Fruit fly (Drosophila melanogaster) whole organism, embryonic: ENCODE data around the gene CG32801.

Source experiments
- Abd-B ChIP-seq: fragments of 200-800 bp; sonication (Bioruptor generic); optimal IDR thresholded peaks from 2 replicates; lab custom pipeline; 2018; ENCODE audit warnings: missing biosample characterization, mild to moderate bottlenecking, missing genetic modification characterization, moderate library complexity
- B-H2 ChIP-seq: fragments of 200-800 bp; sonication (Bioruptor generic); optimal IDR thresholded peaks from 2 replicates; lab custom pipeline; 2018; ENCODE audit warnings: missing biosample characterization, mild to moderate bottlenecking, missing genetic modification characterization
- CG10321 ChIP-seq: fragments of 200-800 bp; sonication (Bioruptor generic); IDR thresholded peaks from 2 replicates; pipeline ENCODE4 v1.3.6; 2022; ENCODE audit warnings: missing biosample characterization, missing genetic modification characterization
- CG10543 ChIP-seq: fragments of 200-800 bp; sonication (Bioruptor generic); optimal IDR thresholded peaks from 3 replicates; lab custom pipeline; 2017; ENCODE audit warnings: missing biosample characterization, mild to moderate bottlenecking, missing genetic modification characterization, moderate library complexity
- CG11093 ChIP-seq: fragments of 200-800 bp; sonication (Bioruptor generic); IDR thresholded peaks from 3 replicates; pipeline ENCODE4 v1.3.6; 2022; ENCODE audit warnings: missing biosample characterization, missing genetic modification characterization
- CG11398 ChIP-seq: fragments of 200-800 bp; sonication (Bioruptor generic); optimal IDR thresholded peaks from 2 replicates; lab custom pipeline; 2016; ENCODE audit warnings: missing biosample characterization, missing genetic modification characterization
- CG12659 ChIP-seq: fragments of 200-800 bp; sonication (Bioruptor generic); optimal IDR thresholded peaks from 3 replicates; lab custom pipeline; 2017; ENCODE audit warnings: mild to moderate bottlenecking, missing biosample characterization, missing genetic modification reagents, missing genetic modification characterization
- CG13296 ChIP-seq: fragments of 200-800 bp; sonication (Bioruptor generic); optimal IDR thresholded peaks from 3 replicates; lab custom pipeline; 2018; ENCODE audit warnings: missing biosample characterization, mild to moderate bottlenecking, missing genetic modification characterization
- CG13775 ChIP-seq: fragments of 200-800 bp; sonication (Bioruptor generic); optimal IDR thresholded peaks from 3 replicates; lab custom pipeline; 2017; ENCODE audit warnings: missing biosample characterization, mild to moderate bottlenecking, missing genetic modification characterization
- CG14667 ChIP-seq: fragments of 200-800 bp; sonication (Bioruptor generic); IDR thresholded peaks from 2 replicates; pipeline ENCODE4 v1.3.6; 2022; ENCODE audit warnings: missing biosample characterization, missing genetic modification characterization
- CG14710 ChIP-seq: fragments of 200-800 bp; sonication (Bioruptor generic); optimal IDR thresholded peaks from 3 replicates; lab custom pipeline; 2019; ENCODE audit warnings: missing biosample characterization, mild to moderate bottlenecking, missing genetic modification characterization, moderate library complexity
- CG1529 ChIP-seq: fragments of 200-800 bp; sonication (Bioruptor generic); optimal IDR thresholded peaks from 3 replicates; lab custom pipeline; 2018; ENCODE audit warnings: missing biosample characterization, missing genetic modification characterization
- CG15514 ChIP-seq: fragments of 200-800 bp; sonication (Bioruptor generic); optimal IDR thresholded peaks from 3 replicates; lab custom pipeline; 2017; ENCODE audit warnings: missing biosample characterization, missing genetic modification characterization, mild to moderate bottlenecking, moderate library complexity, missing genetic modification reagents
- CG15696 ChIP-seq: fragments of 200-800 bp; sonication (Bioruptor generic); optimal IDR thresholded peaks from 2 replicates; lab custom pipeline; 2019; ENCODE audit warnings: missing biosample characterization, mild to moderate bottlenecking, missing genetic modification characterization, moderate library complexity
- CG17385 ChIP-seq: fragments of 200-800 bp; sonication (Bioruptor generic); optimal IDR thresholded peaks from 3 replicates; lab custom pipeline; 2018; ENCODE audit warnings: missing biosample characterization, mild to moderate bottlenecking, missing genetic modification characterization
- CG18262 ChIP-seq: fragments of 200-800 bp; optimal IDR thresholded peaks from 3 replicates; lab custom pipeline; 2019; ENCODE audit warnings: missing biosample characterization, mild to moderate bottlenecking, missing genetic modification characterization, moderate library complexity
- CG1832 ChIP-seq: fragments of 200-800 bp; sonication (Bioruptor generic); optimal IDR thresholded peaks from 2 replicates; lab custom pipeline; 2017; ENCODE audit warnings: missing biosample characterization, mild to moderate bottlenecking, missing genetic modification characterization, inconsistent platforms
- CG18619 ChIP-seq: fragments of 200-800 bp; sonication (Bioruptor generic); optimal IDR thresholded peaks from 3 replicates; lab custom pipeline; 2017; ENCODE audit warnings: missing biosample characterization, mild to moderate bottlenecking, missing genetic modification characterization
- CG30020 ChIP-seq: fragments of 200-800 bp; optimal IDR thresholded peaks from 2 replicates; lab custom pipeline; 2019; ENCODE audit warnings: missing biosample characterization, mild to moderate bottlenecking, missing genetic modification characterization, moderate library complexity
- CG32532 ChIP-seq: fragments of 200-800 bp; sonication (Bioruptor generic); IDR thresholded peaks from 2 replicates; pipeline ENCODE4 v1.3.6; 2022; ENCODE audit warnings: missing biosample characterization, missing genetic modification characterization
- CG3995 ChIP-seq: fragments of 200-800 bp; sonication (Bioruptor generic); optimal IDR thresholded peaks from 3 replicates; lab custom pipeline; 2016; ENCODE audit warnings: missing biosample characterization, missing genetic modification characterization
- CG4707 ChIP-seq: fragments of 200-800 bp; sonication (Bioruptor generic); optimal IDR thresholded peaks from 2 replicates; lab custom pipeline; 2018; ENCODE audit warnings: missing biosample characterization, mild to moderate bottlenecking, missing genetic modification characterization, moderate library complexity
- CG7786 ChIP-seq: fragments of 200-800 bp; sonication (Bioruptor generic); optimal IDR thresholded peaks from 2 replicates; lab custom pipeline; 2016; ENCODE audit warnings: missing biosample characterization, missing genetic modification characterization
- CHES-1-like ChIP-seq: fragments of 200-800 bp; sonication (Bioruptor generic); optimal IDR thresholded peaks from 2 replicates; lab custom pipeline; 2016; ENCODE audit warnings: missing biosample characterization, missing genetic modification characterization
- Dbx ChIP-seq: fragments of 200-800 bp; sonication (Bioruptor generic); IDR thresholded peaks from 3 replicates; pipeline ENCODE4 v1.3.6; 2022; ENCODE audit warnings: missing biosample characterization, missing genetic modification characterization
- Dll ChIP-seq: fragments of 200-800 bp; sonication (Bioruptor generic); IDR thresholded peaks from 4 replicates; pipeline ENCODE4 v1.3.6; 2022; ENCODE audit warnings: missing biosample characterization, missing genetic modification characterization; ENCODE audit not compliant: partially characterized antibody
- Dref ChIP-seq: fragments of 200-800 bp; sonication (Bioruptor generic); IDR thresholded peaks from 2 replicates; pipeline ENCODE4 v1.3.6; 2022; ENCODE audit warnings: missing biosample characterization, missing genetic modification characterization
- Ets65A ChIP-seq: fragments of 200-800 bp; sonication (Bioruptor generic); peaks from one replicate; lab custom pipeline; 2016; ENCODE audit warnings: missing biosample characterization, missing genetic modification characterization
- H15 ChIP-seq: fragments of 200-800 bp; sonication (Bioruptor generic); IDR thresholded peaks from 3 replicates; pipeline ENCODE4 v1.3.6; 2022; ENCODE audit warnings: missing biosample characterization, missing genetic modification characterization
- H2.0 ChIP-seq: fragments of 200-800 bp; sonication (Bioruptor generic); IDR thresholded peaks from 2 replicates; pipeline ENCODE4 v1.3.6; 2022; ENCODE audit warnings: missing biosample characterization, missing genetic modification characterization
- HLH4C ChIP-seq: fragments of 200-800 bp; sonication (Bioruptor generic); IDR thresholded peaks from 3 replicates; pipeline ENCODE4 v1.3.6; 2022; ENCODE audit warnings: missing biosample characterization, missing genetic modification characterization; ENCODE audit not compliant: partially characterized antibody
- HLH54F ChIP-seq: fragments of 200-800 bp; sonication (Bioruptor generic); optimal IDR thresholded peaks from 3 replicates; lab custom pipeline; 2016; ENCODE audit warnings: missing biosample characterization, missing genetic modification characterization
- Meics ChIP-seq: fragments of 200-800 bp; sonication (Bioruptor generic); optimal IDR thresholded peaks from 2 replicates; lab custom pipeline; 2017; ENCODE audit warnings: missing biosample characterization, mild to moderate bottlenecking, missing genetic modification characterization
- Optix ChIP-seq: fragments of 200-800 bp; sonication (Bioruptor generic); IDR thresholded peaks from 3 replicates; pipeline ENCODE4 v1.3.6; 2022; ENCODE audit warnings: missing biosample characterization, missing genetic modification characterization
- Ptx1 ChIP-seq: fragments of 200-800 bp; sonication (Bioruptor generic); IDR thresholded peaks from 2 replicates; pipeline ENCODE4 v1.3.6; 2022; ENCODE audit warnings: missing biosample characterization, missing genetic modification characterization
- TFAM ChIP-seq: fragments of 200-800 bp; sonication (Bioruptor generic); optimal IDR thresholded peaks from 2 replicates; lab custom pipeline; 2017; ENCODE audit warnings: missing biosample characterization, missing genetic modification characterization, inconsistent platforms
- btn ChIP-seq: fragments of 200-800 bp; sonication (Bioruptor generic); optimal IDR thresholded peaks from 2 replicates; lab custom pipeline; 2016; ENCODE audit warnings: missing biosample characterization, missing genetic modification characterization
- crp ChIP-seq, 2 experiments: fragments of 200-800 bp; sonication (Bioruptor generic); optimal IDR thresholded peaks; 2 replicates in 1 of 2; 3 replicates in 1 of 2; lab custom pipeline; 2017; ENCODE audit warnings: missing biosample characterization in 2 of 2, missing genetic modification characterization in 2 of 2, mild to moderate bottlenecking in 1 of 2, moderate library complexity in 1 of 2
- dan ChIP-seq: fragments of 200-800 bp; sonication (Bioruptor generic); IDR thresholded peaks from 2 replicates; pipeline ENCODE4 v1.3.6; 2022; ENCODE audit warnings: missing biosample characterization, missing genetic modification characterization
- fd64A ChIP-seq: fragments of 200-800 bp; sonication (Bioruptor generic); optimal IDR thresholded peaks from 3 replicates; lab custom pipeline; 2018; ENCODE audit warnings: missing biosample characterization, mild to moderate bottlenecking, missing genetic modification characterization
- her ChIP-seq: fragments of 200-800 bp; sonication (Bioruptor generic); optimal IDR thresholded peaks from 2 replicates; lab custom pipeline; 2016; ENCODE audit warnings: missing biosample characterization, missing genetic modification characterization
- jumu ChIP-seq: fragments of 200-800 bp; sonication (Bioruptor generic); optimal IDR thresholded peaks from 3 replicates; lab custom pipeline; 2016; ENCODE audit warnings: missing biosample characterization, missing genetic modification characterization
- mld ChIP-seq: fragments of 200-800 bp; sonication (Bioruptor generic); IDR thresholded peaks from 3 replicates; pipeline ENCODE4 v1.3.6; 2022; ENCODE audit warnings: missing biosample characterization, missing genetic modification characterization; ENCODE audit not compliant: partially characterized antibody
- pb ChIP-seq: fragments of 200-800 bp; sonication (Bioruptor generic); optimal IDR thresholded peaks from 3 replicates; lab custom pipeline; 2016; ENCODE audit warnings: missing biosample characterization, missing genetic modification characterization
- schlank ChIP-seq: fragments of 200-800 bp; sonication (Bioruptor generic); optimal IDR thresholded peaks from 2 replicates; lab custom pipeline; 2018; ENCODE audit warnings: missing biosample characterization, mild to moderate bottlenecking, missing genetic modification characterization
- sna ChIP-seq: fragments of 200-800 bp; sonication (Bioruptor generic); IDR thresholded peaks from 2 replicates; pipeline ENCODE4 v1.3.6; 2022; ENCODE audit warnings: missing biosample characterization, missing genetic modification characterization; ENCODE audit not compliant: partially characterized antibody
- tna ChIP-seq: fragments of 200-800 bp; sonication (Bioruptor generic); IDR thresholded peaks from 2 replicates; pipeline ENCODE4 v1.3.6; 2022; ENCODE audit warnings: missing biosample characterization, missing genetic modification characterization; ENCODE audit not compliant: partially characterized antibody
- tup ChIP-seq: fragments of 200-800 bp; sonication (Bioruptor generic); optimal IDR thresholded peaks from 2 replicates; lab custom pipeline; 2016; ENCODE audit warnings: missing biosample characterization, mild to moderate bottlenecking, missing genetic modification characterization, moderate library complexity
- wek ChIP-seq: fragments of 200-800 bp; sonication (Bioruptor generic); optimal IDR thresholded peaks from 3 replicates; lab custom pipeline; 2018; ENCODE audit warnings: missing biosample characterization, mild to moderate bottlenecking, missing genetic modification characterization, moderate library complexity
- zf30C ChIP-seq: fragments of 200-800 bp; sonication (Bioruptor generic); optimal IDR thresholded peaks from 3 replicates; lab custom pipeline; 2018; ENCODE audit warnings: missing biosample characterization, mild to moderate bottlenecking, missing genetic modification characterization

Gene CG32801

dm6 chrX:1900123-1900818, 2.7 kb downstream of the CG32801 start, which contains the start of gene arm (continued):
- TF ChIP-seq wek (GFP tag; lab: Kevin White, UChicago) (no peak), tup (GFP tag; lab: Kevin White, UChicago) (no peak), tna (GFP tag; lab: Robert Waterston, UW) (no peak), fd64A (GFP tag; lab: Kevin White, UChicago) (no peak), CG3995 (no peak), Dbx (GFP tag; lab: Robert Waterston, UW) (no peak), CG1529 (GFP tag; lab: Kevin White, UChicago) (no peak), CHES-1-like (GFP tag; lab: Kevin White, UChicago) (no peak), Dll (GFP tag; lab: Robert Waterston, UW) (0 out of 4 replicates have a peak, but pooled peaks have one; percentile 35), TFAM (GFP tag; lab: Kevin White, UChicago) (no peak), CG13296 (GFP tag; lab: Kevin White, UChicago) (no peak), dan (GFP tag; lab: Robert Waterston, UW) (no peak), CG11398 (GFP tag; lab: Kevin White, UChicago) (no peak), crp (GFP tag; optimal IDR thresholded peaks at IDR 0.05; lab: Kevin White, UChicago) (no peak), CG10321 (GFP tag; lab: Robert Waterston, UW) (no peak), CG18619 (GFP tag; lab: Kevin White, UChicago) (no peak), btn (no peak), CG15696 (tag; lab: Kevin White, UChicago) (no peak), mld (GFP tag; lab: Robert Waterston, UW) (no peak), Meics (GFP tag; lab: Kevin White, UChicago) (no peak), CG4707 (no peak), CG10543 (no peak), Ptx1 (GFP tag; lab: Robert Waterston, UW) (no peak), B-H2 (GFP tag; lab: Kevin White, UChicago) (no peak), CG7786 (no peak), CG17385 (GFP tag; lab: Kevin White, UChicago) (no peak), schlank (tag; lab: Kevin White, UChicago) (no peak), CG18262 (no peak), HLH54F (no peak), CG1832 (GFP tag; lab: Kevin White, UChicago) (no peak), CG11093 (no peak), sna (GFP tag; lab: Robert Waterston, UW) (no peak), jumu (GFP tag; lab: Kevin White, UChicago) (peak; percentile 10), Ets65A (GFP tag; lab: Kevin White, UChicago) (peak; percentile 53), her (GFP tag; lab: Kevin White, UChicago) (no peak), H15 (GFP tag; lab: Robert Waterston, UW) (no peak), CG15514 (peak; percentile 11), zf30C (GFP tag; lab: Kevin White, UChicago) (no peak), CG14710 (tag; lab: Kevin White, UChicago) (peak; percentile 6), H2.0 (GFP tag; lab: Robert Waterston, UW) (no peak), Abd-B (GFP tag; lab: Kevin White, UChicago) (no peak), CG30020 (tag; lab: Kevin White, UChicago) (no peak), CG13775 (GFP tag; lab: Kevin White, UChicago) (no peak), HLH4C (peak; percentile 26; the same call in 1 of the 3 replicates), CG32532 (no peak), Dref (peak; percentile 65), pb (GFP tag; lab: Kevin White, UChicago) (no peak), Optix (GFP tag; lab: Robert Waterston, UW) (no peak), CG12659 (peak; percentile 6), CG14667 (GFP tag; lab: Robert Waterston, UW) (no peak)
